Worm (Caenorhabditis elegans): Measurements from ENCODE around the gene lam-2.
A peak's percentile ranks its signal among the peaks of the same experiment; 100 is the strongest.

- TF ChIP-seq lsy-2 (tag; optimal IDR thresholded peaks at IDR 0.05) (no peak), Y116A8C.19 (tag; optimal IDR thresholded peaks at IDR 0.05; ENCODE audit: borderline replicate concordance) (no peak), elt-2 (tag; optimal IDR thresholded peaks at IDR 0.05) (no peak), lin-39 (tag; optimal IDR thresholded peaks at IDR 0.05) (no peak), ztf-11 (tag; optimal IDR thresholded peaks at IDR 0.05) (no peak), nhr-237 (tag; optimal IDR thresholded peaks at IDR 0.05) (no peak), nhr-85 (tag) (peak; percentile 72), lin-14 (GFP tag; optimal IDR thresholded peaks at IDR 0.05) (no peak), nhr-20 (tag; optimal IDR thresholded peaks at IDR 0.05) (no peak), ceh-82 (tag; optimal IDR thresholded peaks at IDR 0.05) (no peak), skn-1 (tag; optimal IDR thresholded peaks at IDR 0.05) (no peak), mdl-1 (tag; optimal IDR thresholded peaks at IDR 0.05) (no peak), nhr-11 (tag; optimal IDR thresholded peaks at IDR 0.05) (no peak)
Observed at ce11 chrX:7155879-7156278, 4.8 kb upstream of the lam-2 start, which contains the start of gene C54D1.7.

Data from whole organism, L1 larva.